Fruit fly (Drosophila melanogaster) whole organism, embryonic: ENCODE measurements around the gene CG6023.

Source experiments
- Atf-2 ChIP-seq: fragments of 200-800 bp; sonication (Bioruptor generic); optimal IDR thresholded peaks from 2 replicates; lab custom pipeline; 2016; ENCODE audit warnings: missing biosample characterization, missing genetic modification characterization
- BEAF-32 ChIP-seq: fragments of 200-800 bp; sonication (Bioruptor generic); optimal IDR thresholded peaks from 3 replicates; lab custom pipeline; 2017; ENCODE audit warnings: missing biosample characterization, missing genetic modification characterization, mild to moderate bottlenecking, moderate library complexity, missing genetic modification reagents
- BtbVII ChIP-seq: fragments of 200-800 bp; sonication (Bioruptor generic); optimal IDR thresholded peaks from 3 replicates; lab custom pipeline; 2017; ENCODE audit warnings: missing biosample characterization, mild to moderate bottlenecking, missing genetic modification characterization
- CG11085 ChIP-seq: fragments of 200-800 bp; sonication (Bioruptor generic); IDR thresholded peaks from 2 replicates; pipeline ENCODE4 v1.3.6; 2022; ENCODE audit warnings: missing biosample characterization, missing genetic modification characterization
- CG11247 ChIP-seq: fragments of 200-800 bp; sonication (Bioruptor generic); IDR thresholded peaks from 2 replicates; pipeline ENCODE4 v1.3.6; 2022; ENCODE audit warnings: missing biosample characterization, missing genetic modification characterization
- CG12299 ChIP-seq: fragments of 200-800 bp; sonication (Bioruptor generic); optimal IDR thresholded peaks from 2 replicates; lab custom pipeline; 2018; ENCODE audit warnings: missing biosample characterization, mild to moderate bottlenecking, missing genetic modification characterization
- CG13624 ChIP-seq: fragments of 200-800 bp; sonication (Bioruptor generic); optimal IDR thresholded peaks from 2 replicates; lab custom pipeline; 2016; ENCODE audit warnings: missing biosample characterization, missing genetic modification characterization
- CG14050 ChIP-seq: fragments of 200-800 bp; sonication (Bioruptor generic); IDR thresholded peaks from 3 replicates; pipeline ENCODE4 v1.3.6; 2022; ENCODE audit warnings: missing biosample characterization, missing genetic modification characterization
- CG14965 ChIP-seq: fragments of 200-800 bp; sonication (Bioruptor generic); optimal IDR thresholded peaks from 2 replicates; lab custom pipeline; 2016; ENCODE audit warnings: missing biosample characterization, missing genetic modification characterization, borderline replicate concordance
- CG17829 ChIP-seq: fragments of 200-800 bp; optimal IDR thresholded peaks from 2 replicates; lab custom pipeline; 2019; ENCODE audit warnings: missing biosample characterization, mild to moderate bottlenecking, missing genetic modification characterization, moderate library complexity
- CG32767 ChIP-seq: fragments of 200-800 bp; sonication (Bioruptor generic); IDR thresholded peaks from 2 replicates; pipeline ENCODE4 v1.3.6; 2022; ENCODE audit warnings: missing biosample characterization, missing genetic modification characterization
- CG34376 ChIP-seq: fragments of 200-800 bp; sonication (Bioruptor generic); optimal IDR thresholded peaks from 2 replicates; lab custom pipeline; 2018; ENCODE audit warnings: missing biosample characterization, mild to moderate bottlenecking, missing genetic modification characterization
- CG4282 ChIP-seq: fragments of 200-800 bp; sonication (Bioruptor generic); optimal IDR thresholded peaks from 2 replicates; lab custom pipeline; 2016; ENCODE audit warnings: missing biosample characterization, missing genetic modification characterization
- CG4424 ChIP-seq: fragments of 200-800 bp; sonication (Bioruptor generic); optimal IDR thresholded peaks from 3 replicates; lab custom pipeline; 2016; ENCODE audit warnings: missing biosample characterization, missing genetic modification characterization
- CG6254 ChIP-seq: fragments of 200-800 bp; sonication (Bioruptor generic); optimal IDR thresholded peaks from 3 replicates; lab custom pipeline; 2017; ENCODE audit warnings: mild to moderate bottlenecking, missing biosample characterization, missing genetic modification reagents, missing genetic modification characterization
- CG6813 ChIP-seq: fragments of 200-800 bp; sonication (Bioruptor generic); optimal IDR thresholded peaks from 2 replicates; lab custom pipeline; 2017; ENCODE audit warnings: missing biosample characterization, missing genetic modification characterization, mild to moderate bottlenecking, moderate library complexity, missing genetic modification reagents
- CG7928 ChIP-seq: fragments of 200-800 bp; sonication (Bioruptor generic); optimal IDR thresholded peaks from 2 replicates; lab custom pipeline; 2017; ENCODE audit warnings: missing biosample characterization, mild to moderate bottlenecking, missing genetic modification characterization
- CG8089 ChIP-seq: fragments of 200-800 bp; sonication (Bioruptor generic); optimal IDR thresholded peaks from 3 replicates; lab custom pipeline; 2016; ENCODE audit warnings: missing biosample characterization, missing genetic modification characterization
- CG8765 ChIP-seq: fragments of 200-800 bp; sonication (Bioruptor generic); IDR thresholded peaks from 2 replicates; pipeline ENCODE4 v1.3.6; 2022; ENCODE audit warnings: missing biosample characterization, missing genetic modification characterization
- CG9932 ChIP-seq: fragments of 200-800 bp; sonication (Bioruptor generic); IDR thresholded peaks from 2 replicates; pipeline ENCODE4 v1.3.6; 2022; ENCODE audit warnings: missing biosample characterization, missing genetic modification characterization
- Camta ChIP-seq: fragments of 200-800 bp; sonication (Bioruptor generic); optimal IDR thresholded peaks from 2 replicates; lab custom pipeline; 2016; ENCODE audit warnings: missing biosample characterization, missing genetic modification characterization
- D19B ChIP-seq: fragments of 200-800 bp; sonication (Bioruptor generic); optimal IDR thresholded peaks from 2 replicates; lab custom pipeline; 2017; ENCODE audit warnings: missing biosample characterization, mild to moderate bottlenecking, missing genetic modification characterization
- Dad ChIP-seq: fragments of 200-800 bp; sonication (Bioruptor generic); optimal IDR thresholded peaks from 3 replicates; lab custom pipeline; 2016; ENCODE audit warnings: missing biosample characterization, missing genetic modification characterization
- Dfd ChIP-seq, 2 experiments: fragments of >200 bp; optimal IDR thresholded peaks; 2 replicates each; lab custom pipeline; 2017; ENCODE audit warnings: missing biosample characterization in 2 of 2, missing genetic modification characterization in 2 of 2
- Dip3 ChIP-seq: fragments of 200-800 bp; sonication (Bioruptor generic); optimal IDR thresholded peaks from 3 replicates; lab custom pipeline; 2016; ENCODE audit warnings: missing biosample characterization, missing genetic modification characterization
- Doc2 ChIP-seq: fragments of 200-800 bp; sonication (Bioruptor generic); IDR thresholded peaks from 2 replicates; pipeline ENCODE4 v1.3.6; 2022; ENCODE audit warnings: missing biosample characterization, missing genetic modification characterization
- Elba2 ChIP-seq: fragments of 200-800 bp; sonication (Bioruptor generic); optimal IDR thresholded peaks from 3 replicates; lab custom pipeline; 2016; ENCODE audit warnings: missing biosample characterization, missing genetic modification characterization
- MBD-R2 ChIP-seq: fragments of 200-800 bp; sonication (Bioruptor generic); IDR thresholded peaks from 2 replicates; pipeline ENCODE4 v1.3.6; 2022; ENCODE audit warnings: missing biosample characterization, missing genetic modification characterization
- Med ChIP-seq: fragments of 200-800 bp; sonication (Bioruptor generic); peaks from one replicate; lab custom pipeline; 2016; ENCODE audit warnings: missing biosample characterization, missing genetic modification characterization, mild to moderate bottlenecking, inconsistent platforms, moderate library complexity
- Neu2 ChIP-seq: fragments of 200-800 bp; sonication (Bioruptor generic); optimal IDR thresholded peaks from 3 replicates; lab custom pipeline; 2016; ENCODE audit warnings: missing biosample characterization, missing genetic modification characterization, borderline replicate concordance
- ato ChIP-seq: fragments of 200-800 bp; sonication (Bioruptor generic); IDR thresholded peaks from 2 replicates; pipeline ENCODE4 v1.3.6; 2022; ENCODE audit warnings: missing biosample characterization, missing genetic modification characterization; ENCODE audit not compliant: partially characterized antibody
- bab2 ChIP-seq: fragments of 200-800 bp; sonication (Bioruptor generic); optimal IDR thresholded peaks from 2 replicates; lab custom pipeline; 2016; ENCODE audit warnings: missing biosample characterization, missing genetic modification characterization
- corto ChIP-seq: fragments of 200-800 bp; sonication (Bioruptor generic); optimal IDR thresholded peaks from 2 replicates; lab custom pipeline; 2016; ENCODE audit warnings: missing biosample characterization, mild to moderate bottlenecking, missing genetic modification characterization, moderate library complexity
- croc ChIP-seq: fragments of 200-800 bp; sonication (Bioruptor generic); conservative IDR thresholded peaks from 3 replicates; pipeline ENCODE4 v1.3.6; 2022; ENCODE audit warnings: missing biosample characterization, missing genetic modification characterization
- cwo ChIP-seq: fragments of 200-800 bp; sonication (Bioruptor generic); optimal IDR thresholded peaks from 3 replicates; lab custom pipeline; 2017; ENCODE audit warnings: missing biosample characterization, missing genetic modification characterization, mild to moderate bottlenecking, moderate library complexity, missing genetic modification reagents
- fd3F ChIP-seq: fragments of 200-800 bp; sonication (Bioruptor generic); optimal IDR thresholded peaks from 2 replicates; lab custom pipeline; 2018; ENCODE audit warnings: missing biosample characterization, mild to moderate bottlenecking, missing genetic modification characterization, moderate library complexity
- fru ChIP-seq: fragments of >200 bp; optimal IDR thresholded peaks from 2 replicates; lab custom pipeline; 2017
- gem ChIP-seq: fragments of 200-800 bp; sonication (Bioruptor generic); optimal IDR thresholded peaks from 2 replicates; lab custom pipeline; 2019; ENCODE audit warnings: missing biosample characterization, mild to moderate bottlenecking, missing genetic modification characterization, moderate library complexity
- jigr1 ChIP-seq: fragments of 200-800 bp; sonication (Bioruptor generic); IDR thresholded peaks from 3 replicates; pipeline ENCODE4 v1.3.6; 2022; ENCODE audit warnings: missing biosample characterization, missing genetic modification characterization
- lilli ChIP-seq: fragments of 200-800 bp; sonication (Bioruptor generic); optimal IDR thresholded peaks from 3 replicates; lab custom pipeline; 2016; ENCODE audit warnings: missing biosample characterization, missing genetic modification characterization
- maf-S ChIP-seq: fragments of 200-800 bp; sonication (Bioruptor generic); optimal IDR thresholded peaks from 2 replicates; lab custom pipeline; 2016; ENCODE audit warnings: missing biosample characterization, missing genetic modification characterization
- phol ChIP-seq: fragments of 200-800 bp; sonication (Bioruptor generic); optimal IDR thresholded peaks from 3 replicates; lab custom pipeline; 2018; ENCODE audit warnings: missing biosample characterization, mild to moderate bottlenecking, missing genetic modification characterization, moderate library complexity
- pzg ChIP-seq: fragments of 200-800 bp; sonication (Bioruptor generic); optimal IDR thresholded peaks from 3 replicates; lab custom pipeline; 2018; ENCODE audit warnings: missing biosample characterization, mild to moderate bottlenecking, missing genetic modification characterization, moderate library complexity
- ro ChIP-seq: fragments of 200-800 bp; sonication (Bioruptor generic); IDR thresholded peaks from 2 replicates; pipeline ENCODE4 v1.3.6; 2022; ENCODE audit warnings: missing biosample characterization, missing genetic modification characterization
- slp2 ChIP-seq: fragments of 200-800 bp; sonication (Bioruptor generic); optimal IDR thresholded peaks from 2 replicates; lab custom pipeline; 2016; ENCODE audit warnings: missing biosample characterization, missing genetic modification characterization
- ttk ChIP-seq: fragments of 200-800 bp; sonication (Bioruptor generic); IDR thresholded peaks from 2 replicates; pipeline ENCODE4 v2.1.2; 2022; ENCODE audit warnings: missing biosample characterization, missing genetic modification characterization
- zen ChIP-seq: fragments of 200-800 bp; sonication (Bioruptor generic); optimal IDR thresholded peaks from 3 replicates; lab custom pipeline; 2018; ENCODE audit warnings: missing biosample characterization, mild to moderate bottlenecking, missing genetic modification characterization, moderate library complexity
- zen2 ChIP-seq: fragments of 200-800 bp; sonication (Bioruptor generic); IDR thresholded peaks from 3 replicates; pipeline ENCODE4 v1.3.6; 2022; ENCODE audit warnings: missing biosample characterization, missing genetic modification characterization; ENCODE audit not compliant: partially characterized antibody
- zf30C ChIP-seq: fragments of 200-800 bp; sonication (Bioruptor generic); optimal IDR thresholded peaks from 3 replicates; lab custom pipeline; 2018; ENCODE audit warnings: missing biosample characterization, mild to moderate bottlenecking, missing genetic modification characterization

Gene CG6023

dm6 chrX:18366851-18367649 lies 46.1 kb upstream of the CG6023 start (continued):
- peak; percentile 39; the same call in 1 of the 2 replicates for TF ChIP-seq MBD-R2 (GFP tag; lab: Robert Waterston, UW)
- no peak for TF ChIP-seq Dfd (GFP tag; optimal IDR thresholded peaks at IDR 0.05; lab: Kevin White, UChicago)
- peak; percentile 53 for TF ChIP-seq CG6813 (GFP tag; lab: Kevin White, UChicago)
- TF ChIP-seq CG14050 (GFP tag; lab: Robert Waterston, UW): peak; percentile 57; the same call in 1 of the 3 replicates
- TF ChIP-seq Camta (GFP tag; lab: Kevin White, UChicago): no peak
- TF ChIP-seq CG8765 (GFP tag; lab: Robert Waterston, UW): no peak; the same call in 1 of the 2 replicates
- no peak for TF ChIP-seq zf30C
- TF ChIP-seq ttk (GFP tag; lab: Robert Waterston, UW): peak; percentile 69
- no peak for TF ChIP-seq CG4282
- TF ChIP-seq gem: peak; percentile 81
- peak; percentile 44 for TF ChIP-seq Atf-2 (GFP tag; lab: Kevin White, UChicago)
- TF ChIP-seq zen (tag; lab: Kevin White, UChicago): peak; percentile 30
- peak; percentile 98 for TF ChIP-seq Med (GFP tag; lab: Kevin White, UChicago)
- TF ChIP-seq CG17829: peak; percentile 40
- TF ChIP-seq CG13624: peak; percentile 68
- TF ChIP-seq Dad: peak; percentile 76
- TF ChIP-seq maf-S: peak; percentile 24
- TF ChIP-seq ato: no peak
- TF ChIP-seq CG11247 (GFP tag; lab: Robert Waterston, UW): peak; percentile 67
- TF ChIP-seq phol (tag; lab: Kevin White, UChicago): peak; percentile 65
- TF ChIP-seq CG6254: no peak
- TF ChIP-seq CG4424 (GFP tag; lab: Kevin White, UChicago): no peak
- no peak for TF ChIP-seq ro (GFP tag; lab: Robert Waterston, UW)
- peak; percentile 63 for TF ChIP-seq BtbVII
- TF ChIP-seq fru (lab: Kevin White, UChicago): no peak
- no peak for TF ChIP-seq Doc2 (GFP tag; lab: Robert Waterston, UW)
- TF ChIP-seq croc (GFP tag; lab: Robert Waterston, UW): peak; percentile 39; the same call in 1 of the 3 replicates
- TF ChIP-seq pzg: peak; percentile 4
- TF ChIP-seq cwo (GFP tag; lab: Kevin White, UChicago): peak; percentile 68
- no peak for TF ChIP-seq Elba2 (GFP tag; lab: Kevin White, UChicago)
- no peak for TF ChIP-seq corto (GFP tag; lab: Kevin White, UChicago)
- peak; percentile 20 for TF ChIP-seq CG8089 (GFP tag; lab: Kevin White, UChicago)
- peak; percentile 66 for TF ChIP-seq CG12299 (tag; lab: Kevin White, UChicago)
- peak; percentile 16 for TF ChIP-seq slp2
- TF ChIP-seq CG32767: peak; percentile 79
- no peak for TF ChIP-seq BEAF-32 (GFP tag; lab: Kevin White, UChicago)
- peak; percentile 75 for TF ChIP-seq bab2 (GFP tag; lab: Kevin White, UChicago)
- no peak for TF ChIP-seq Neu2 (GFP tag; lab: Kevin White, UChicago)
- peak; percentile 22 for TF ChIP-seq CG7928 (GFP tag; lab: Kevin White, UChicago)
- TF ChIP-seq jigr1 (GFP tag; lab: Robert Waterston, UW): no peak
- TF ChIP-seq CG34376 (GFP tag; lab: Kevin White, UChicago): peak; percentile 71
- peak; percentile 73 for TF ChIP-seq Dip3 (GFP tag; lab: Kevin White, UChicago)
- TF ChIP-seq CG9932: peak; percentile 90
- peak; percentile 57 for TF ChIP-seq D19B (GFP tag; lab: Kevin White, UChicago)
- no peak for TF ChIP-seq CG14965 (GFP tag; lab: Kevin White, UChicago)
- TF ChIP-seq fd3F (GFP tag; lab: Kevin White, UChicago): peak; percentile 81
- TF ChIP-seq CG11085 (GFP tag; lab: Robert Waterston, UW): 0 out of 2 replicates have a peak, but pooled peaks have one; percentile 56
- TF ChIP-seq lilli (GFP tag; lab: Kevin White, UChicago): peak; percentile 68
- TF ChIP-seq zen2 (GFP tag; lab: Robert Waterston, UW): no peak
